Worm (Caenorhabditis elegans): ENCODE data around the gene asp-3.

DNA sequence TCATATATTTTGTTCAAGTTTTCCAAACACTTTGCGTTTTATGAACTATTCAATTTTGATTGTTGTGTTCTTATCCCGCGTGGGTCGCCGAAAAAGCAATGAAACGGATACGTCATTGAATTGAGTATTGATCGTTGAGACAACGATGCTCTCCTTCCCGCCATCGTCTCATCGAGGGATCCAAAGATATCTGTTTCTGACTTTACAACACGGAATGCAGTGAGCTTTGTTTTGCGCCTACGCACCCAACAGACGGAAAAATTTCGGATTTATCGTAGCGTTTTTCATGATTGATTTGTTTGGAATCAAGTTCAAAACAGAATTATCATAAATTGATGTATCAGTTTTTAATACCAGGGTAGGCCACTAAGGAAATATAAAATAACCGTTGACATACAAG, 31.7 kb downstream of the asp-3 start:
- TF ChIP-seq tab-1 (GFP tag; IDR thresholded peaks at IDR 0.05) (no peak), ztf-23 (GFP tag; IDR thresholded peaks at IDR 0.05) (no peak), flt-1 (GFP tag; IDR thresholded peaks at IDR 0.05) (no peak), T22C8.4 (GFP tag; IDR thresholded peaks at IDR 0.05) (no peak), cog-1 (tag; optimal IDR thresholded peaks at IDR 0.05) (no peak), med-1 (GFP tag; optimal IDR thresholded peaks at IDR 0.05; ENCODE audit: insufficient read depth) (no peak), ref-1 (GFP tag; conservative IDR thresholded peaks at IDR 0.05) (no peak), ztf-29 (GFP tag; IDR thresholded peaks at IDR 0.05) (no peak), klf-2 (GFP tag; conservative IDR thresholded peaks at IDR 0.05) (no peak)

All from whole organism, midembryonic.